Worm (Caenorhabditis elegans) whole organism, L3 larva: ENCODE data around the gene C38D9.8.

Experiments used
- egl-27 ChIP-seq: sonication (generic microtip); optimal IDR thresholded peaks from 4 replicates; lab custom pipeline; 2017; ENCODE audit warnings: missing biosample characterization, missing genetic modification reagents, missing genetic modification characterization
- elt-1 ChIP-seq: fragments of 150-350 bp; optimal IDR thresholded peaks from 2 replicates; lab custom pipeline; 2014; ENCODE audit warnings: missing biosample characterization, missing genetic modification characterization
- fos-1 ChIP-seq: fragments of 150-350 bp; optimal IDR thresholded peaks from 2 replicates; lab custom pipeline; 2014; ENCODE audit warnings: missing biosample characterization, missing genetic modification characterization
- nhr-12 ChIP-seq: fragments of 150-350 bp; optimal IDR thresholded peaks from 2 replicates; lab custom pipeline; 2014; ENCODE audit warnings: missing biosample characterization, missing genetic modification characterization
- nhr-77 ChIP-seq: fragments of 150-350 bp; optimal IDR thresholded peaks from 2 replicates; lab custom pipeline; 2014; ENCODE audit warnings: missing biosample characterization, missing genetic modification characterization
- snpc-4 ChIP-seq: fragments of 150-350 bp; optimal IDR thresholded peaks from 2 replicates; lab custom pipeline; 2014; ENCODE audit warnings: missing biosample characterization, missing genetic modification characterization
- tbx-2 ChIP-seq: sonication (generic microtip); optimal IDR thresholded peaks from 2 replicates; lab custom pipeline; 2016; ENCODE audit warnings: mild to moderate bottlenecking, missing genetic modification characterization, missing compliant biosample characterization
- unc-39 ChIP-seq: sonication (generic microtip); optimal IDR thresholded peaks from 4 replicates; lab custom pipeline; 2017; ENCODE audit warnings: missing biosample characterization, missing genetic modification characterization
- ztf-4 ChIP-seq: fragments of 150-350 bp; optimal IDR thresholded peaks from 2 replicates; lab custom pipeline; 2014; ENCODE audit warnings: missing biosample characterization, missing genetic modification characterization

DNA sequence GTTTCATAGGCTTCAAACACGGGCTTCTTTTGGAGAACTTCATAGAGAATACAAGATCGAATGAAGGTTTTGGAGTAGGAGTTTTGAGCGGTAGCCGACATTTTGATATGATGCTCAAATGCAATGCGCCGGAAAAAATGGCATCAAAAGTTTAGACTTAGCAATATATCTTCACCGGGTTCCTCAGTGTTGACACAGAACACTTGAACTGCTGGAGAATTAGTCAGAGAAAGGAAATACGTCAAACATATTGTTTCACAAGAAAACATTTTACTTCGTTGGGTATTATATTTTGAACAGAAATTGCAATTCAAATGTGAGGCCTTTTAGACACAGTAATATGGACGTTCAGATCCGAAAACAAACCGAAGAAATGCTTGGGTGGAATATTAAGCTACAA is 5.7 kb upstream of the C38D9.8 start, which contains the start of gene fbxa-174:
- TF ChIP-seq nhr-77 (tag; lab: Kevin White, UChicago) = no peak
- no peak for TF ChIP-seq tbx-2
- TF ChIP-seq unc-39 = no peak
- no peak for TF ChIP-seq nhr-12 (tag; lab: Kevin White, UChicago)
- TF ChIP-seq fos-1 (tag; lab: Kevin White, UChicago) = no peak
- no peak for TF ChIP-seq snpc-4 (tag; lab: Kevin White, UChicago)
- no peak for TF ChIP-seq elt-1 (tag; lab: Kevin White, UChicago)
- no peak for TF ChIP-seq egl-27 (tag; lab: Kevin White, UChicago)
- TF ChIP-seq ztf-4 (tag; lab: Kevin White, UChicago) = no peak
